Fruit fly (Drosophila melanogaster) whole organism, embryonic: ENCODE data around the gene CG4230.

Experiments
- BEAF-32 ChIP-seq: fragments of 200-800 bp; sonication (Bioruptor generic); optimal IDR thresholded peaks from 3 replicates; lab custom pipeline; 2017; ENCODE audit warnings: missing biosample characterization, missing genetic modification characterization, mild to moderate bottlenecking, moderate library complexity, missing genetic modification reagents
- CG10654 ChIP-seq: fragments of 200-800 bp; sonication (Bioruptor generic); optimal IDR thresholded peaks from 2 replicates; lab custom pipeline; 2016; ENCODE audit warnings: missing biosample characterization, missing genetic modification characterization
- CG11504 ChIP-seq: fragments of 200-800 bp; sonication (Bioruptor generic); optimal IDR thresholded peaks from 3 replicates; lab custom pipeline; 2019; ENCODE audit warnings: missing biosample characterization, mild to moderate bottlenecking, missing genetic modification characterization, moderate library complexity
- CG15601 ChIP-seq: fragments of 200-800 bp; sonication (Bioruptor generic); optimal IDR thresholded peaks from 3 replicates; lab custom pipeline; 2019; ENCODE audit warnings: missing biosample characterization, mild to moderate bottlenecking, missing genetic modification characterization, moderate library complexity
- CG34224 ChIP-seq: fragments of 200-800 bp; sonication (Bioruptor generic); IDR thresholded peaks from 3 replicates; pipeline ENCODE4 v1.3.6; 2022; ENCODE audit warnings: missing biosample characterization, missing genetic modification characterization; ENCODE audit not compliant: partially characterized antibody
- CG4707 ChIP-seq: fragments of 200-800 bp; sonication (Bioruptor generic); optimal IDR thresholded peaks from 2 replicates; lab custom pipeline; 2018; ENCODE audit warnings: missing biosample characterization, mild to moderate bottlenecking, missing genetic modification characterization, moderate library complexity
- CG7839 ChIP-seq: fragments of 200-800 bp; sonication (Bioruptor generic); optimal IDR thresholded peaks from 3 replicates; lab custom pipeline; 2018; ENCODE audit warnings: missing biosample characterization, mild to moderate bottlenecking, missing genetic modification characterization, moderate library complexity
- Camta ChIP-seq: fragments of 200-800 bp; sonication (Bioruptor generic); optimal IDR thresholded peaks from 2 replicates; lab custom pipeline; 2016; ENCODE audit warnings: missing biosample characterization, missing genetic modification characterization
- Dp ChIP-seq: fragments of 200-800 bp; sonication (Bioruptor generic); optimal IDR thresholded peaks from 2 replicates; lab custom pipeline; 2018; ENCODE audit warnings: missing biosample characterization, mild to moderate bottlenecking, missing genetic modification characterization, moderate library complexity
- Vsx1 ChIP-seq: fragments of 200-800 bp; sonication (Bioruptor generic); optimal IDR thresholded peaks from 2 replicates; lab custom pipeline; 2017; ENCODE audit warnings: missing biosample characterization, mild to moderate bottlenecking, missing genetic modification characterization, missing genetic modification reagents
- abd-A ChIP-seq: fragments of 200-800 bp; sonication (Bioruptor generic); optimal IDR thresholded peaks from 3 replicates; lab custom pipeline; 2019; ENCODE audit warnings: missing biosample characterization, mild to moderate bottlenecking, missing genetic modification characterization, moderate library complexity
- shn ChIP-seq: fragments of 200-800 bp; sonication (Bioruptor generic); optimal IDR thresholded peaks from 3 replicates; lab custom pipeline; 2016; ENCODE audit warnings: missing biosample characterization, missing genetic modification characterization
- sug ChIP-seq: fragments of 200-800 bp; optimal IDR thresholded peaks from 2 replicates; lab custom pipeline; 2019; ENCODE audit warnings: missing biosample characterization, mild to moderate bottlenecking, missing genetic modification characterization, moderate library complexity
- wor ChIP-seq: fragments of 200-800 bp; sonication (Bioruptor generic); IDR thresholded peaks from 2 replicates; pipeline ENCODE4 v1.3.6; 2022; ENCODE audit warnings: missing biosample characterization, missing genetic modification characterization

DNA sequence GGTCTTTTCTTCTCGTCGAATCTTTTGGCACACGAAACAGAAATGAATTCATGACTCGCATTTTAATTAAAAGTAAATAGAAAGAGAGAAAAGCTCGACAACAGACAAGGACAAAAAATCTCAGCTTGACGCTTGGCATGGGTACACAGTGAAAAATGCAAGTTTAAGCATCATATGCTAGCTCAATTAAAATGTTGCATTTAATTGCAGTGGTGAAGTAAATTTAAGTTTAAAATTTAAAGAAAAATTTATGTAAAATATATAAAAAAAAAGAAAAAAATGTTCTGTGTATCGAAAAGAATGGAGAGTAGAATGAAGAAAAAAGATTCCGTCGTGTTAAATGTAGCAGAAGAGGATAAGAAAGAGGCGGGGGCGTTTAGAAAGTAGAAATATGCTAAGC is 10.5 kb upstream of the CG4230 start:
- TF ChIP-seq CG34224 (GFP tag; lab: Robert Waterston, UW) (no peak), Vsx1 (GFP tag; lab: Kevin White, UChicago) (no peak), abd-A (no peak), CG10654 (GFP tag; lab: Kevin White, UChicago) (no peak), Camta (GFP tag; lab: Kevin White, UChicago) (no peak), Dp (GFP tag; lab: Kevin White, UChicago) (no peak), CG11504 (tag; lab: Kevin White, UChicago) (peak; percentile 23), shn (GFP tag; lab: Kevin White, UChicago) (no peak), BEAF-32 (no peak), CG15601 (no peak), CG7839 (peak; percentile 28), CG4707 (GFP tag; lab: Kevin White, UChicago) (no peak), wor (GFP tag; lab: Robert Waterston, UW) (no peak), sug (tag; lab: Kevin White, UChicago) (no peak)
